Fruit fly (Drosophila melanogaster) whole organism, wandering third instar larva: ENCODE results near the gene trr.

ENCODE experiments used
- CG9705 ChIP-seq: fragments of 200-800 bp; sonication (Bioruptor generic); optimal IDR thresholded peaks from 2 replicates; lab custom pipeline; 2018; ENCODE audit warnings: missing biosample characterization, mild to moderate bottlenecking, missing genetic modification characterization
- CrebA ChIP-seq: fragments of 200-800 bp; sonication (Bioruptor generic); optimal IDR thresholded peaks from 2 replicates; lab custom pipeline; 2016; ENCODE audit warnings: missing biosample characterization, mild to moderate bottlenecking, missing genetic modification characterization, borderline replicate concordance
- Dfd ChIP-seq: fragments of >200 bp; optimal IDR thresholded peaks from 2 replicates; lab custom pipeline; 2017; ENCODE audit warnings: missing biosample characterization, missing genetic modification characterization
- Dif ChIP-seq: fragments of 200-275, 200-300 bp; sonication (Bioruptor generic); optimal IDR thresholded peaks from 2 replicates; lab custom pipeline; 2018; ENCODE audit warnings: missing biosample characterization, missing genetic modification characterization; ENCODE audit not compliant: partially characterized antibody
- GATAd ChIP-seq: sonication (Bioruptor generic); optimal IDR thresholded peaks from 2 replicates; lab custom pipeline; 2016; ENCODE audit warnings: missing biosample characterization, missing genetic modification characterization
- HLH106 ChIP-seq: fragments of 200-800 bp; optimal IDR thresholded peaks from 3 replicates; lab custom pipeline; 2019; ENCODE audit warnings: missing biosample characterization, mild to moderate bottlenecking, missing genetic modification characterization, moderate library complexity
- Hnf4 ChIP-seq: fragments of 200-800 bp; sonication (Bioruptor generic); optimal IDR thresholded peaks from 2 replicates; lab custom pipeline; 2016; ENCODE audit warnings: missing biosample characterization, mild to moderate bottlenecking, missing genetic modification characterization
- Hr83 ChIP-seq: fragments of 200-300 bp; sonication (Bioruptor generic); optimal IDR thresholded peaks from 2 replicates; lab custom pipeline; 2016; ENCODE audit warnings: missing biosample characterization, mild to moderate bottlenecking, missing genetic modification characterization, moderate library complexity; ENCODE audit not compliant: poor library complexity, severe bottlenecking
- Jra ChIP-seq: sonication (Bioruptor generic); optimal IDR thresholded peaks from 2 replicates; lab custom pipeline; 2016; ENCODE audit warnings: missing biosample characterization, missing genetic modification characterization
- Mio ChIP-seq: sonication (Bioruptor generic); optimal IDR thresholded peaks from 2 replicates; lab custom pipeline; 2016; ENCODE audit warnings: missing biosample characterization, missing genetic modification characterization
- Myc ChIP-seq: fragments of >200 bp; optimal IDR thresholded peaks from 2 replicates; lab custom pipeline; 2017
- Rel ChIP-seq, 2 experiments: fragments of 200-800 bp; sonication (Bioruptor generic) in 1 of 2; optimal IDR thresholded peaks; 2 replicates in 1 of 2; 3 replicates in 1 of 2; lab custom pipeline; 2016 to 2019; ENCODE audit warnings: mild to moderate bottlenecking in 2 of 2, missing biosample characterization in 2 of 2, missing genetic modification characterization in 2 of 2, moderate library complexity in 1 of 2
- Sp1 ChIP-seq: fragments of 200-800 bp; sonication (Bioruptor generic); optimal IDR thresholded peaks from 3 replicates; lab custom pipeline; 2019; ENCODE audit warnings: missing biosample characterization, mild to moderate bottlenecking, missing genetic modification characterization, moderate library complexity
- Vsx2 ChIP-seq: fragments of 200-300, 225-300 bp; sonication (Bioruptor generic); optimal IDR thresholded peaks from 2 replicates; lab custom pipeline; 2018; ENCODE audit warnings: missing biosample characterization, missing genetic modification characterization; ENCODE audit not compliant: partially characterized antibody
- br ChIP-seq: fragments of 200-800 bp; sonication (Bioruptor generic); optimal IDR thresholded peaks from 2 replicates; lab custom pipeline; 2016; ENCODE audit warnings: missing biosample characterization, missing genetic modification characterization
- brk ChIP-seq: fragments of 200-800 bp; sonication (Bioruptor generic); optimal IDR thresholded peaks from 2 replicates; lab custom pipeline; 2016; ENCODE audit warnings: missing biosample characterization, mild to moderate bottlenecking, missing genetic modification characterization
- dl ChIP-seq, 2 experiments: fragments of 175-275, 200-275 bp in 1 of 2; fragments of 200-275 bp in 1 of 2; sonication (Bioruptor generic); optimal IDR thresholded peaks; lab custom pipeline; 2018; ENCODE audit warnings: mild to moderate bottlenecking in 2 of 2, missing biosample characterization in 2 of 2, missing genetic modification characterization in 2 of 2, moderate library complexity in 2 of 2; ENCODE audit not compliant: partially characterized antibody in 2 of 2, insufficient read depth in 1 of 2
- dmrt93B ChIP-seq: fragments of 200-800 bp; sonication (Bioruptor generic); optimal IDR thresholded peaks from 2 replicates; lab custom pipeline; 2018; ENCODE audit warnings: missing biosample characterization, mild to moderate bottlenecking, missing genetic modification characterization
- dsf ChIP-seq: sonication (Bioruptor generic); optimal IDR thresholded peaks from 2 replicates; lab custom pipeline; 2016; ENCODE audit warnings: missing biosample characterization, missing genetic modification characterization, borderline replicate concordance
- ey ChIP-seq: fragments of 200-800 bp; sonication (Bioruptor generic); optimal IDR thresholded peaks from 2 replicates; lab custom pipeline; 2016; ENCODE audit warnings: missing biosample characterization, missing genetic modification characterization
- foxo ChIP-seq, 2 experiments: fragments of 200-800 bp; sonication (Bioruptor generic); optimal IDR thresholded peaks; 2 replicates in 1 of 2; 3 replicates in 1 of 2; lab custom pipeline; 2016 to 2017; ENCODE audit warnings: missing biosample characterization in 2 of 2, missing genetic modification characterization in 2 of 2
- fru ChIP-seq: fragments of 200-800 bp; sonication (Bioruptor generic); optimal IDR thresholded peaks from 3 replicates; lab custom pipeline; 2016; ENCODE audit warnings: missing biosample characterization, mild to moderate bottlenecking, missing genetic modification characterization
- h ChIP-seq: fragments of 200-800 bp; sonication (Bioruptor generic); optimal IDR thresholded peaks from 3 replicates; lab custom pipeline; 2016; ENCODE audit warnings: missing biosample characterization, mild to moderate bottlenecking, missing genetic modification characterization
- jim ChIP-seq: fragments of 175-275, 200-325 bp; sonication (Bioruptor generic); optimal IDR thresholded peaks from 2 replicates; lab custom pipeline; 2016; ENCODE audit warnings: missing biosample characterization, mild to moderate bottlenecking, missing genetic modification characterization
- lola ChIP-seq: fragments of >200 bp; optimal IDR thresholded peaks from 2 replicates; lab custom pipeline; 2017; ENCODE audit warnings: missing biosample characterization, missing genetic modification characterization
- psq ChIP-seq: fragments of 200-800 bp; sonication (Bioruptor generic); optimal IDR thresholded peaks from 3 replicates; lab custom pipeline; 2017; ENCODE audit warnings: missing biosample characterization, mild to moderate bottlenecking, missing genetic modification characterization, moderate library complexity
- rgr ChIP-seq: fragments of 200-800 bp; sonication (Bioruptor generic); optimal IDR thresholded peaks from 3 replicates; lab custom pipeline; 2016; ENCODE audit warnings: missing biosample characterization, mild to moderate bottlenecking, missing genetic modification characterization
- tai ChIP-seq: sonication (Bioruptor generic); optimal IDR thresholded peaks from 2 replicates; lab custom pipeline; 2016; ENCODE audit warnings: missing biosample characterization, missing genetic modification characterization
- usp ChIP-seq: fragments of >200 bp; optimal IDR thresholded peaks from 2 replicates; lab custom pipeline; 2017; ENCODE audit warnings: missing biosample characterization, missing genetic modification characterization
- woc ChIP-seq: sonication (Bioruptor generic); optimal IDR thresholded peaks from 2 replicates; lab custom pipeline; 2016; ENCODE audit warnings: missing biosample characterization, mild to moderate bottlenecking, missing genetic modification characterization

The trr gene

dm6 chrX:1907727-1908264 is 18.0 kb upstream of the trr start, which contains the start of gene mip130 (continued):
- no peak for TF ChIP-seq Rel (GFP tag; optimal IDR thresholded peaks at IDR 0.05; lab: Kevin White, UChicago)
- TF ChIP-seq Rel (tag; optimal IDR thresholded peaks at IDR 0.05; lab: Kevin White, UChicago): peak; percentile 41
- peak; percentile 24 for TF ChIP-seq ey
- TF ChIP-seq Hnf4 (GFP tag; lab: Kevin White, UChicago): no peak
- peak; percentile 43 for TF ChIP-seq br (GFP tag; lab: Kevin White, UChicago)
- peak; percentile 30 for TF ChIP-seq dmrt93B
- no peak for TF ChIP-seq lola (GFP tag; lab: Kevin White, UChicago)
- peak; percentile 1 for TF ChIP-seq Hr83 (GFP tag; lab: Kevin White, UChicago)
- TF ChIP-seq, all 38 proteins: peak for 15

dm6 chrX:1903968-1904367 is 14.2 kb upstream of the trr start:
- TF ChIP-seq Myc (lab: Kevin White, UChicago) (no peak), Mio (no peak), foxo (GFP tag; optimal IDR thresholded peaks at IDR 0.05; lab: Kevin White, UChicago) (no peak), rgr (GFP tag; lab: Kevin White, UChicago) (no peak)

- TF ChIP-seq GATAd (GFP tag; lab: Kevin White, UChicago): no peak
- no peak for TF ChIP-seq Hnf4 (GFP tag; lab: Kevin White, UChicago)
- no peak for TF ChIP-seq jim (GFP tag; lab: Kevin White, UChicago)
- TF ChIP-seq Dfd (GFP tag; lab: Kevin White, UChicago): no peak
- TF ChIP-seq Mio: no peak
- no peak for TF ChIP-seq h (GFP tag; lab: Kevin White, UChicago)
- TF ChIP-seq CG9705 (GFP tag; lab: Kevin White, UChicago): no peak
- TF ChIP-seq dsf: no peak
- no peak for TF ChIP-seq Rel (GFP tag; optimal IDR thresholded peaks at IDR 0.05; lab: Kevin White, UChicago)
- TF ChIP-seq Rel (tag; optimal IDR thresholded peaks at IDR 0.05; lab: Kevin White, UChicago): no peak
- no peak for TF ChIP-seq rgr (GFP tag; lab: Kevin White, UChicago)
- TF ChIP-seq Vsx2 (GFP tag; lab: Kevin White, UChicago): no peak
- no peak for TF ChIP-seq CrebA (GFP tag; lab: Kevin White, UChicago)
- TF ChIP-seq woc: no peak
- TF ChIP-seq Myc (lab: Kevin White, UChicago): no peak
- no peak for TF ChIP-seq dmrt93B
- no peak for TF ChIP-seq Dif (GFP tag; lab: Kevin White, UChicago)
These were observed 13.3 kb upstream of the trr start, which contains the start of gene CG32801 for dm6 chrX:1903077-1903476. Gene CG32801 (minus strand): TSS chrX:1903177.

dm6 chrX:1901605-1902136 is 11.9 kb upstream of the trr start, which contains the start of gene Ldaf1:
Gene Ldaf1 (minus strand): TSS chrX:1901911.
- TF ChIP-seq Sp1 (GFP tag; lab: Kevin White, UChicago) (peak; percentile 20), Rel (GFP tag; optimal IDR thresholded peaks at IDR 0.05; lab: Kevin White, UChicago) (no peak), Rel (tag; optimal IDR thresholded peaks at IDR 0.05; lab: Kevin White, UChicago) (peak; percentile 24), fru (GFP tag; lab: Kevin White, UChicago) (no peak)
- TF ChIP-seq, all 38 proteins: peak for 2

dm6 chrX:1900123-1900818 is 10.5 kb upstream of the trr start, which contains the start of gene arm:
Gene arm (minus strand): TSS chrX:1900646.
- TF ChIP-seq tai: no peak
- TF ChIP-seq h (GFP tag; lab: Kevin White, UChicago): peak; percentile 8
- TF ChIP-seq psq (GFP tag; lab: Kevin White, UChicago): peak; percentile 1
- TF ChIP-seq jim (GFP tag; lab: Kevin White, UChicago): no peak
- no peak for TF ChIP-seq Rel (GFP tag; optimal IDR thresholded peaks at IDR 0.05; lab: Kevin White, UChicago)
- TF ChIP-seq Rel (tag; optimal IDR thresholded peaks at IDR 0.05; lab: Kevin White, UChicago): peak; percentile 98
- peak; percentile 14 for TF ChIP-seq br (GFP tag; lab: Kevin White, UChicago)
- no peak for TF ChIP-seq brk (GFP tag; lab: Kevin White, UChicago)
- no peak for TF ChIP-seq usp (GFP tag; lab: Kevin White, UChicago)
- no peak for TF ChIP-seq dl (GFP tag; optimal IDR thresholded peaks at IDR 0.05; lab: Kevin White, UChicago; ENCODE audit: insufficient read depth in 1 of 2, partially characterized antibody in 2 of 2)
- no peak for TF ChIP-seq Myc (lab: Kevin White, UChicago)
- TF ChIP-seq Dfd (GFP tag; lab: Kevin White, UChicago): no peak
- peak; percentile 15 for TF ChIP-seq HLH106 (tag; lab: Kevin White, UChicago)
- TF ChIP-seq dsf: no peak
- no peak for TF ChIP-seq Vsx2 (GFP tag; lab: Kevin White, UChicago)
- no peak for TF ChIP-seq CrebA (GFP tag; lab: Kevin White, UChicago)
- TF ChIP-seq ey: peak; percentile 37
- TF ChIP-seq Hnf4 (GFP tag; lab: Kevin White, UChicago): peak; percentile 2
- TF ChIP-seq rgr (GFP tag; lab: Kevin White, UChicago): peak; percentile 47
- TF ChIP-seq Jra: peak; percentile 41
- peak in 1 of 2 experiments; percentile 19 for TF ChIP-seq foxo (GFP tag; optimal IDR thresholded peaks at IDR 0.05; lab: Kevin White, UChicago)
